Fruit fly (Drosophila melanogaster): ENCODE data around the gene CG7115.

The CG7115 gene

DNA sequence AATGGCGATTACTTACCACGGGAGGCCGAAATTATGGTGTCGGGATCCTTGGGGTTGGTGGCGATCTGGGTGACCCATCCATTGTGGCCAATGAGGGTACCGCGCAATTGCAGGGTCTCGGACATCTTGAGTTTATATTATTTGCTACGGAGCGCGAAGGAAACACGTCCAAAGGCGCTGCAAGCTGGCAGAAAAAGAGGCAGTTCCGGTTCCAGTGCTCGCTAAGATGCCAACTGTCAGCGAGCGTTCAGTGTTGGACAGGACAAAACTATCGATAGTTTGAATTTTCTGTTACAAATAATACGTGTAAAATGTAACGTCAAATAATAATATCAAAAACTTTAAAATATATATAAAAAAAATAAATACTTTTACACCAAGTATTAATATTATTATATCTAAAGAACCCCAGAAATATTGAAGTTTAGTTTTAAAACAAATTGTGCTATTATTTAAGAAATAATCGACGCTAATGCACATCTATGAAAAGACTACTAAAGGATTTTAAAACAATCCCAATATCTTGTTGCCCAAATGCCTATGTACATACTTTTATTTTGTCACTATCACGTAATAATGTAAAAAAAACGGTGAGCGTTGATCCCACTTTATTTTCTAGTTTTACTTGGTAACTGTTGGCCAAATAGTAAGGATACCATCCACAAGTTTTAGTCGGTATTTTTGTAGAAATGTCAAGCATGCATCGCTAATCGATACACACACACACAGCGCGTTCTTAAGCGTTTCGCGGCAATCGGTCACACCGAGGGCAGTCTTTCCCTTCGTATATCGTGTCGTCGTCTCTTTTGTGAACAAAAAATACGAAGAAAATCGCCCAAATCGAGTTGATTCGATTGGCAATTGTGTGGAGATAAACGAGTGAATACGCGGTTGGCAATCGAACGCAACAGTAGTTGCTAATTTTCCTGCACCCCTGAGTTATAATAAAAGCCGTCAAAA, 6.4 kb downstream of the CG7115 start, which contains the start of the genes Rack1 and mts (continued):
- no peak for TF ChIP-seq zen2 (GFP tag; IDR thresholded peaks at IDR 0.05; ENCODE audit: partially characterized antibody)
- TF ChIP-seq tx (GFP tag; optimal IDR thresholded peaks at IDR 0.05), result no peak
- TF ChIP-seq CG1529 (GFP tag; optimal IDR thresholded peaks at IDR 0.05), result peak; percentile 60
- TF ChIP-seq zf30C (GFP tag; optimal IDR thresholded peaks at IDR 0.05), result peak; percentile 52
- peak; percentile 99 for TF ChIP-seq MESR4 (GFP tag; optimal IDR thresholded peaks at IDR 0.05)
- peak; percentile 35; the same call in 1 of the 2 replicates for TF ChIP-seq CG6272 (GFP tag; IDR thresholded peaks at IDR 0.05)
- TF ChIP-seq E2f2 (GFP tag; IDR thresholded peaks at IDR 0.05), result peak; percentile 50; the same call in 1 of the 2 replicates
- peak; percentile 78 for TF ChIP-seq CG16779 (GFP tag; IDR thresholded peaks at IDR 0.05)
- TF ChIP-seq vfl (GFP tag; optimal IDR thresholded peaks at IDR 0.05), result peak; percentile 82
- peak; percentile 29 for TF ChIP-seq grn (GFP tag; optimal IDR thresholded peaks at IDR 0.05)
- peak; percentile 66 for TF ChIP-seq MBD-R2 (GFP tag; IDR thresholded peaks at IDR 0.05)
- TF ChIP-seq Abd-B (GFP tag; optimal IDR thresholded peaks at IDR 0.05), result peak; percentile 36
- peak; percentile 92 for TF ChIP-seq gfzf (GFP tag; optimal IDR thresholded peaks at IDR 0.05)
- TF ChIP-seq btn (GFP tag; optimal IDR thresholded peaks at IDR 0.05), result peak; percentile 64
- TF ChIP-seq CG17802 (tag; optimal IDR thresholded peaks at IDR 0.05), result peak; percentile 73
- TF ChIP-seq sug (tag; optimal IDR thresholded peaks at IDR 0.05), result peak; percentile 74
- TF ChIP-seq CG9797 (GFP tag; optimal IDR thresholded peaks at IDR 0.05), result peak; percentile 71
- peak; percentile 51 for TF ChIP-seq CG2116 (GFP tag; optimal IDR thresholded peaks at IDR 0.05)
- peak; percentile 97 for TF ChIP-seq MTF-1 (GFP tag; optimal IDR thresholded peaks at IDR 0.05; ENCODE audit: borderline replicate concordance)
- peak; percentile 29 for TF ChIP-seq Dp (GFP tag; optimal IDR thresholded peaks at IDR 0.05)
- peak; percentile 99 for TF ChIP-seq Med (GFP tag)
- TF ChIP-seq CG9727 (GFP tag; optimal IDR thresholded peaks at IDR 0.05), result peak; percentile 89
- peak; percentile 61; the same call in 1 of the 2 replicates for TF ChIP-seq CG7372 (GFP tag; IDR thresholded peaks at IDR 0.05)
- TF ChIP-seq H15 (GFP tag; IDR thresholded peaks at IDR 0.05), result peak; percentile 79
- TF ChIP-seq Rfx (GFP tag; IDR thresholded peaks at IDR 0.05), result peak; percentile 93
- TF ChIP-seq zfh1 (GFP tag; IDR thresholded peaks at IDR 0.05), result peak; percentile 84
- peak; percentile 76 for TF ChIP-seq CG5245 (GFP tag; optimal IDR thresholded peaks at IDR 0.05)
- TF ChIP-seq Ada2b (GFP tag; IDR thresholded peaks at IDR 0.05), result peak; percentile 38; the same call in 1 of the 2 replicates
- TF ChIP-seq CG8478 (optimal IDR thresholded peaks at IDR 0.05), result no peak
- no peak for TF ChIP-seq usp (GFP tag; optimal IDR thresholded peaks at IDR 0.05)
- peak; percentile 39; the same call in 1 of the 2 replicates for TF ChIP-seq Adf1 (GFP tag; IDR thresholded peaks at IDR 0.05)
- peak; percentile 58 for TF ChIP-seq cas (GFP tag; IDR thresholded peaks at IDR 0.05)
- peak; percentile 81 for TF ChIP-seq CG14014 (GFP tag; IDR thresholded peaks at IDR 0.05)
- peak; percentile 73 for TF ChIP-seq nerfin-1 (tag; optimal IDR thresholded peaks at IDR 0.05)
- TF ChIP-seq BEAF-32 (GFP tag; optimal IDR thresholded peaks at IDR 0.05), result peak; percentile 67
- TF ChIP-seq CG11093 (GFP tag; IDR thresholded peaks at IDR 0.05), result no peak
- TF ChIP-seq schlank (tag; optimal IDR thresholded peaks at IDR 0.05), result peak; percentile 90
- peak; percentile 67 for TF ChIP-seq gsb (GFP tag; IDR thresholded peaks at IDR 0.05)
- TF ChIP-seq dm (GFP tag; optimal IDR thresholded peaks at IDR 0.05), result peak; percentile 92
- peak; percentile 74 for TF ChIP-seq Atf6 (GFP tag; IDR thresholded peaks at IDR 0.05)
- TF ChIP-seq aop (GFP tag; IDR thresholded peaks at IDR 0.05), result 0 out of 2 replicates have a peak, but pooled peaks have one; percentile 11
- TF ChIP-seq ac (GFP tag; optimal IDR thresholded peaks at IDR 0.05), result peak; percentile 75
- TF ChIP-seq gce (GFP tag; IDR thresholded peaks at IDR 0.05), result peak; percentile 88; the same call in 2 of the 3 replicates
- TF ChIP-seq nom (GFP tag; optimal IDR thresholded peaks at IDR 0.05), result peak; percentile 89
- peak; percentile 77 for TF ChIP-seq CG1602 (GFP tag; optimal IDR thresholded peaks at IDR 0.05)
- TF ChIP-seq caup (GFP tag; optimal IDR thresholded peaks at IDR 0.05; ENCODE audit: severe bottlenecking), result peak; percentile 96
- peak; percentile 87 for TF ChIP-seq Asciz (GFP tag; optimal IDR thresholded peaks at IDR 0.05)
- peak in 1 of 2 experiments; percentile 54 for TF ChIP-seq crp (GFP tag; optimal IDR thresholded peaks at IDR 0.05)
